Worm (Caenorhabditis elegans) whole organism, mixed stage, embryonic: ENCODE results near the gene gid-2.
A peak's percentile ranks its signal among the peaks of the same experiment; 100 is the strongest.

Experiments
- M03D4.4 ChIP-seq: sonication (generic microtip); optimal IDR thresholded peaks from 2 replicates; lab custom pipeline; 2017; ENCODE audit warnings: mild to moderate bottlenecking, missing genetic modification characterization, missing compliant biosample characterization
- bed-3 ChIP-seq: fragments of 200-800 bp; sonication (Bioruptor generic); optimal IDR thresholded peaks from 3 replicates; lab custom pipeline; 2018; ENCODE audit warnings: mild to moderate bottlenecking, missing genetic modification characterization, moderate library complexity, missing compliant biosample characterization
- blmp-1 ChIP-seq: fragments of 150-350 bp; optimal IDR thresholded peaks from 2 replicates; lab custom pipeline; 2014; ENCODE audit warnings: missing biosample characterization, missing genetic modification characterization
- ceh-39 ChIP-seq: fragments of 150-350 bp; optimal IDR thresholded peaks from 2 replicates; lab custom pipeline; 2014; ENCODE audit warnings: missing biosample characterization, missing genetic modification characterization
- ceh-43 ChIP-seq: fragments of 200-800 bp; sonication (Bioruptor generic); optimal IDR thresholded peaks from 2 replicates; lab custom pipeline; 2018; ENCODE audit warnings: mild to moderate bottlenecking, missing genetic modification characterization, moderate library complexity, missing compliant biosample characterization
- ces-1 ChIP-seq: fragments of 150-350 bp; optimal IDR thresholded peaks from 2 replicates; lab custom pipeline; 2014; ENCODE audit warnings: missing biosample characterization, missing genetic modification reagents, missing genetic modification characterization
- elt-1 ChIP-seq: sonication (generic microtip); optimal IDR thresholded peaks from 2 replicates; lab custom pipeline; 2017; ENCODE audit warnings: missing genetic modification characterization, mild to moderate bottlenecking, missing compliant biosample characterization, antibody characterized with exemption, moderate library complexity, borderline replicate concordance; ENCODE audit not compliant: insufficient read depth
- elt-3 ChIP-seq: fragments of 150-350 bp; optimal IDR thresholded peaks from 2 replicates; lab custom pipeline; 2014; ENCODE audit warnings: missing biosample characterization, missing genetic modification characterization
- flh-1 ChIP-seq: fragments of 200-800 bp; sonication (Bioruptor generic); optimal IDR thresholded peaks from 2 replicates; lab custom pipeline; 2018; ENCODE audit warnings: mild to moderate bottlenecking, missing genetic modification characterization, moderate library complexity, missing compliant biosample characterization
- hlh-1 ChIP-seq: fragments of 150-350 bp; optimal IDR thresholded peaks from 2 replicates; lab custom pipeline; 2014; ENCODE audit warnings: missing biosample characterization, missing genetic modification reagents, missing genetic modification characterization
- lin-13 ChIP-seq: fragments of 150-350 bp; optimal IDR thresholded peaks from 2 replicates; lab custom pipeline; 2014; ENCODE audit warnings: missing biosample characterization, missing genetic modification characterization
- lin-32 ChIP-seq: fragments of 200-800 bp; sonication (Bioruptor generic); optimal IDR thresholded peaks from 2 replicates; lab custom pipeline; 2018; ENCODE audit warnings: mild to moderate bottlenecking, missing genetic modification characterization, missing compliant biosample characterization
- lsy-2 ChIP-seq: fragments of 150-350 bp; optimal IDR thresholded peaks from 2 replicates; lab custom pipeline; 2014; ENCODE audit warnings: missing biosample characterization, missing genetic modification characterization
- mab-5 ChIP-seq: fragments of 150-350 bp; optimal IDR thresholded peaks from 2 replicates; lab custom pipeline; 2014; ENCODE audit warnings: missing biosample characterization, missing genetic modification characterization
- mep-1 ChIP-seq: fragments of 150-350 bp; optimal IDR thresholded peaks from 2 replicates; lab custom pipeline; 2017; ENCODE audit warnings: missing biosample characterization, missing genetic modification reagents, missing genetic modification characterization, inconsistent platforms
- mls-2 ChIP-seq: sonication (generic microtip); optimal IDR thresholded peaks from 2 replicates; lab custom pipeline; 2016; ENCODE audit warnings: mild to moderate bottlenecking, missing genetic modification characterization, moderate library complexity, missing compliant biosample characterization
- nhr-12 ChIP-seq: fragments of 150-350 bp; optimal IDR thresholded peaks from 2 replicates; lab custom pipeline; 2014; ENCODE audit warnings: missing biosample characterization, missing genetic modification characterization
- nhr-237 ChIP-seq: fragments of 150-350 bp; optimal IDR thresholded peaks from 2 replicates; lab custom pipeline; 2014; ENCODE audit warnings: missing biosample characterization, missing genetic modification characterization
- nhr-28 ChIP-seq: fragments of 150-350 bp; optimal IDR thresholded peaks from 2 replicates; lab custom pipeline; 2014; ENCODE audit warnings: missing biosample characterization, missing genetic modification characterization
- nhr-76 ChIP-seq: sonication (generic microtip); optimal IDR thresholded peaks from 2 replicates; lab custom pipeline; 2017; ENCODE audit warnings: missing biosample characterization, missing genetic modification characterization
- pha-4 ChIP-seq: fragments of 150-350 bp; optimal IDR thresholded peaks from 2 replicates; lab custom pipeline; 2018; ENCODE audit warnings: missing biosample characterization, missing genetic modification reagents, missing genetic modification characterization
- snpc-4 ChIP-seq: fragments of 150-350 bp; optimal IDR thresholded peaks from 2 replicates; lab custom pipeline; 2014; ENCODE audit warnings: missing biosample characterization, missing genetic modification characterization
- sptf-1 ChIP-seq: sonication (generic microtip); optimal IDR thresholded peaks from 2 replicates; lab custom pipeline; 2017; ENCODE audit warnings: mild to moderate bottlenecking, missing genetic modification characterization, moderate library complexity, missing compliant biosample characterization
- unc-120 ChIP-seq: sonication (generic microtip); optimal IDR thresholded peaks from 2 replicates; lab custom pipeline; 2017; ENCODE audit warnings: missing genetic modification characterization, missing compliant biosample characterization; ENCODE audit not compliant: poor library complexity, severe bottlenecking
- unc-62 ChIP-seq: fragments of 150-350 bp; optimal IDR thresholded peaks from 2 replicates; lab custom pipeline; 2014; ENCODE audit warnings: missing biosample characterization, missing genetic modification reagents, missing genetic modification characterization
- ztf-11 ChIP-seq: fragments of 150-350 bp; optimal IDR thresholded peaks from 2 replicates; lab custom pipeline; 2014; ENCODE audit warnings: missing biosample characterization, missing genetic modification characterization

Gene gid-2

DNA sequence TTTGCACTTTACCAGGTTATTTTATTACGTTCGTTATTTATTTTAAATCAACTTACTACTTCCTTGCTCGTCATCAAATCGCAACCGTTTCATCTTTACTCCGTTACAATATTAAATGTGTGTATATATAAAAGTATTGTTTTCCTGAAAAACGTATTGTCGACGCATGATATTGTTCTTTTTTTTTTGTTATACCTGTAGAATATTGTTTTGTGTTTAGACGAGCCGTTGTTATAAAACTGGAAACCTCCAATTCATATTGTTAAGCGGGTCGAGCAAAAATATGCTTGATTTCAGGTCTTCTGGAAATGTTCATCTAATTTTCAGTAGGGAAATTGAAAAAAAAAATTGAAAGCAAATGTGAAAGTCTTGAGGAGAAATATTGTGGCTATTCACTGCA lies at the start of gene gid-2:
gid-2 (minus strand) TSS at position 101 of the 400 bp plus-strand sequence.
- TF ChIP-seq ceh-43 (GFP tag; lab: Kevin White, UChicago): no peak
- no peak for TF ChIP-seq flh-1 (GFP tag; lab: Kevin White, UChicago)
- no peak for TF ChIP-seq mls-2 (tag; lab: Kevin White, UChicago)
- no peak for TF ChIP-seq pha-4 (tag; lab: Kevin White, UChicago)
- no peak for TF ChIP-seq lsy-2 (tag; lab: Kevin White, UChicago)
- no peak for TF ChIP-seq unc-120 (tag; lab: Kevin White, UChicago)

DNA sequence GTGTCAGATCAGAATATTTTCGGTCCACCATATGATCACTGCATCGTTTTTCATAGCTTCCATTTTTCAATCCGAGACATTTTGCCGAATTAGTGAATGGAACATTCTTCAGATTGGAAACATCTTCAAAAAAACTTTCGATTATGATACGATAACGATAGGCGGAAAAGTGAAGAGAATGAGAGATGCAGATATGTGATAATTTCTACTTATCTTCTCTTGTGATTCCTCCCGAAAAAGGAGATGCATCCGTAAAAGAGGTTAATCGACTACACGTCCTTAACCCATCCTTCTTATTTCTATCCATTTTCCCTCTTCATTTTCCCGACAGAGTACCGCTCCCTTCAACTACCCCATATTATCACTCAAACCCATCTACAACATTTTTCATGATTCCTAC lies 44.3 kb upstream of the gid-2 start, which contains the start of gene K02E10.4:
K02E10.4 (plus strand) TSS at position 186 of the 400 bp plus-strand sequence.
- TF ChIP-seq flh-1 (GFP tag; lab: Kevin White, UChicago) (no peak), snpc-4 (tag; lab: Kevin White, UChicago) (no peak), elt-1 (tag; lab: Kevin White, UChicago) (peak; percentile 53), elt-3 (no peak), lsy-2 (tag; lab: Kevin White, UChicago) (no peak), mab-5 (tag; lab: Kevin White, UChicago) (no peak), mep-1 (tag; lab: Kevin White, UChicago) (no peak)

DNA sequence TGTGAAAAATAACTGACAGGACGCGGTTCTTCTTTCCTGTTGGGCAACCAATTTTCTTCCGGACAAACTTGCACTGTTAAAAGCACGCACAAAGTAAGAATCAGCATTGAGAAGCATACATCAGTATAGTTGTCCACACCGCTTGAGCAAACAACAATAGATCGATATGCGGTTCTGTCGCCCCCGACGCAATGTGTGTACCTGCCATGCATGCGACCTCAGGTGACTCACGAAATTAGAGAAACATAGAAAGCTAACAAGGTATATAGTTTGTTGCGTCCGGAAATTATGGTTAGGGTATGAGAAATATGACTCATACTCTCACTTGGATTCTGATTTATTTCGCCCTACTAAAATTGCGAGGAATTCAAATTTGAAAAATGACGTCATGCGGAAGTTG lies 43.9 kb upstream of the gid-2 start, which contains the start of gene K02E10.6:
K02E10.6 (minus strand) TSS at position 149 of the 400 bp plus-strand sequence.
- peak; percentile 63 for TF ChIP-seq pha-4 (tag; lab: Kevin White, UChicago)
- no peak for TF ChIP-seq nhr-237 (tag; lab: Kevin White, UChicago)
- TF ChIP-seq bed-3 (GFP tag; lab: Kevin White, UChicago): no peak

DNA sequence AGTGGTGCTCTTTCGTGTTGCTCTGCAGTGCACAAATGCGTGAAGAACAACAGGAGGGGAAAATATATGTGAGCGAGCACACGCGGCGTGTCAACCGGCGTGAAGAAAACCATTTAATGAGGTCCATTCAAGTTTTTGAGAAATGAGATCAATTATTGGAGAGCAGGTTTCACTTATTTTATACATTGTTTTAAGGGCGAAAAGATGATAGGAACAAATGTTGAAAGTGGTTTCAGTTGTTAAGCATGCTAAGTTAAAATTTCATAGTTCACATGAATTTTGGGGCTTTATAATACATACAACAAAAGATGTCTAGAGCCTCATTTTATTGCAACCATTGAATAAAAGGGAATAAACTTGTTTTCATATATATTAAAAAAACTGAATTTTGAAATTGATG lies 40.1 kb upstream of the gid-2 start, which contains the start of gene K02E10.5:
K02E10.5 (minus strand) TSS at position 101 of the 400 bp plus-strand sequence.
- no peak for TF ChIP-seq nhr-237 (tag; lab: Kevin White, UChicago)
- TF ChIP-seq, all 35 proteins: peak for 0

DNA sequence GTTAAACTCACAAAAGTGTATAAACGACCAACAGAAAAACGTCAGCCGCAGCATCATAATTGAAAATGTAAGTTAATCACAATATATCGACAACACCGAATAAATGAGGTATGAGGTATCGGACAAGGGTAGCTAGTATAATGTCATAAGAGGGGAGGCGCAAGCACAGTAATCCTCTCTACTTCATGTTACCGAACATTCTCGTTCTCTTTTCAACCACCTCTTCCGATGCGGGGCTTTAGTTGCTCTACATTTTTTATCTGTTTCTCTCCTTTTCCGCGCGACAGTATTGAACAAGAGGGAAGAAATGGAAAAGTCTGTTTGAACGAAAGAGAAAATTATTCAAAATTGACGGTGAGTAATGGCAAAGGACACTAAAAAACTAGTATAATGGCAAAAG lies 37.1 kb upstream of the gid-2 start, which contains the start of gene R04B3.3:
R04B3.3 (minus strand) TSS at position 101 of the 400 bp plus-strand sequence.
- TF ChIP-seq unc-62 (GFP tag; lab: Kevin White, UChicago) (no peak), lin-13 (tag; lab: Kevin White, UChicago) (no peak), lin-32 (GFP tag; lab: Kevin White, UChicago) (no peak), nhr-12 (tag; lab: Kevin White, UChicago) (no peak), nhr-76 (tag; lab: Kevin White, UChicago) (no peak), unc-120 (tag; lab: Kevin White, UChicago) (no peak), nhr-237 (tag; lab: Kevin White, UChicago) (no peak), elt-1 (tag; lab: Kevin White, UChicago) (no peak), pha-4 (tag; lab: Kevin White, UChicago) (no peak), nhr-28 (tag; lab: Kevin White, UChicago) (no peak), M03D4.4 (tag; lab: Kevin White, UChicago) (no peak), blmp-1 (tag; lab: Kevin White, UChicago) (no peak), mab-5 (tag; lab: Kevin White, UChicago) (no peak), ceh-39 (tag; lab: Kevin White, UChicago) (no peak), bed-3 (GFP tag; lab: Kevin White, UChicago) (no peak), sptf-1 (tag; lab: Kevin White, UChicago) (no peak), mls-2 (tag; lab: Kevin White, UChicago) (no peak), hlh-1 (no peak)

DNA sequence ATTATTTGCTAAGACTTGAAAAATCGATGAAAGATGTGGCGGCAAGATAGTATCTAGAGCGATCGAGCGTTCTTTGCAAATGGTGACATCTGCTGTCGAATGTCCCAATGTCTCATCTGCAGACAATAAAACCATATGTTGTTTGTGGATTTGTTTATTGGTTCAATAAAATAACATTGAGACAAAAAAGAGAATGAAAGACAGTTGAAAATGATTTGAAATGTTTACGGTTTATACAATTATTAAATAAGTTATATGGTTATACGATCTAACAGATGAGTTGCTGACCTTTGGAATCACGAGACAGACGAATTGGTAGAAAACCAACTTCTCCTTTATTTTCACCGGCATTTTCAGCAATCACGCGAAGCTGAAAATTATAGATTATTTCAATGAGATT lies 34.9 kb upstream of the gid-2 start, which contains the start of gene R04B3.2:
R04B3.2 (minus strand) TSS at position 101 of the 400 bp plus-strand sequence.
- TF ChIP-seq lin-32 (GFP tag; lab: Kevin White, UChicago): peak; percentile 51
- no peak for TF ChIP-seq ceh-43 (GFP tag; lab: Kevin White, UChicago)
- no peak for TF ChIP-seq ces-1 (GFP tag; lab: Kevin White, UChicago)
- no peak for TF ChIP-seq flh-1 (GFP tag; lab: Kevin White, UChicago)
- no peak for TF ChIP-seq ztf-11 (tag; lab: Kevin White, UChicago)
- no peak for TF ChIP-seq pha-4 (tag; lab: Kevin White, UChicago)
